Worm (Caenorhabditis elegans): ENCODE measurements around the gene srbc-9.

DNA sequence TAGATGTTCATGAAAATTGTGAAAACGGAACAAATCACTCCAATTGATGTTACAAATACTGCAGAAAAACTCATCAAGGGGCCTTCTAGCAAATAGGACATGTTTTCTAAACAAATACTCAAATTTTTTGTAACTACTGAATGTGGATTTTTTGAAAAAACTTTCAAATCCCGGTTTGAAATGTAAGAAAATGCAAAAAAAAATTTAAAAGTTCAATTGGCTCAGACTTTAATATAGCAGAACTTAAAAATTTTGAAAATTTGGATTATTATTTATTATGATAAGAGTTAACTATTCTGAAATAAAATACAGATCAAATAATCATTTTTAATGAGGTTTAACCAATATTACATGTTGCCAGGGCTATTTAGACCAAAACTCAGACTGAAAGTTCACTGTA, at the start of gene srbc-9:
- no peak for TF ChIP-seq nhr-237 (tag; optimal IDR thresholded peaks at IDR 0.05)
- no peak for TF ChIP-seq ztf-11 (tag; optimal IDR thresholded peaks at IDR 0.05)
- TF ChIP-seq unc-62 (GFP tag; optimal IDR thresholded peaks at IDR 0.05), result no peak
- TF ChIP-seq snpc-4 (tag; optimal IDR thresholded peaks at IDR 0.05), result no peak

Data from whole organism, mixed stage, embryonic.